Worm (Caenorhabditis elegans) whole organism, L1 larva: Measurements from ENCODE around the gene cyp-31A3.

Source experiments
- ces-1 ChIP-seq: fragments of 150-350 bp; optimal IDR thresholded peaks from 2 replicates; lab custom pipeline; 2014; ENCODE audit warnings: missing biosample characterization, missing genetic modification reagents, missing genetic modification characterization
- nhr-237 ChIP-seq: fragments of 150-350 bp; optimal IDR thresholded peaks from 2 replicates; lab custom pipeline; 2014; ENCODE audit warnings: missing biosample characterization, missing genetic modification characterization

ce11 chrIV:4789445-4789844 lies 28.6 kb downstream of the cyp-31A3 start, which contains the start of gene R11E3.1:
- TF ChIP-seq nhr-237 (tag; lab: Kevin White, UChicago) (no peak), ces-1 (GFP tag; lab: Kevin White, UChicago) (no peak)
